Fruit fly (Drosophila melanogaster): ENCODE data around the gene CG4928.

CG4928 gene

dm6 chrX:16884280-16884679 is 28.7 kb upstream of the CG4928 start, which contains the start of the genes Nprl2 and Polr3I:
Gene Nprl2 (minus strand): TSS chrX:16884365.
Gene Polr3I (plus strand): TSS chrX:16884581.
- TF ChIP-seq Eip78C (GFP tag) (peak; percentile 12), CG8119 (GFP tag; IDR thresholded peaks at IDR 0.05) (no peak)

DNA sequence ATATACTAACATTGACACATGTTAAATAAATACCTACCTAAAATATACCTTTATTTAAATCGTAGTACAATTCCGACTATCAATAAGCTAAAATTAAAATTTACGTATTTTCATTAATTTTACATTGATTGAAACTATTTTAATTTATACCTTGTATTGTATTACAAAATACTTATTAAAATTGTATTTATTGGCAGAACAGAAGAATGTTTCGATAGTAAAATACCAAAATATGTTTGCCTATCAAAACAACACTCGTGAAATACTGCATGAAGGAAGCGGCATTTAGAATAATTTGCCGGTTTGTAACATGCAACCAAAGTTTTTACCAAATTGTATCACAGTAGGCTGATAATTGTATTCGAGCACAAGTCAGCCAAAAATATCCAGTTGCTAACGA is 26.4 kb upstream of the CG4928 start, which contains the start of the genes DENR and CG4880:
Gene DENR, minus strand, starts transcription at position 10 of the 400 bp plus-strand sequence.
Gene CG4880, plus strand, starts transcription at position 268 of the 400 bp plus-strand sequence.
- no peak for TF ChIP-seq esn (GFP tag; optimal IDR thresholded peaks at IDR 0.05)
- TF ChIP-seq dsx (GFP tag; optimal IDR thresholded peaks at IDR 0.05; ENCODE audit: poor library complexity, severe bottlenecking), result no peak
- TF ChIP-seq CG16779 (tag; optimal IDR thresholded peaks at IDR 0.05), result no peak
- no peak for TF ChIP-seq CG11762 (GFP tag; optimal IDR thresholded peaks at IDR 0.05; ENCODE audit: insufficient read depth)
- TF ChIP-seq Eip75B (GFP tag; optimal IDR thresholded peaks at IDR 0.05), result no peak
- TF ChIP-seq Eip78C (GFP tag), result peak; percentile 41

DNA sequence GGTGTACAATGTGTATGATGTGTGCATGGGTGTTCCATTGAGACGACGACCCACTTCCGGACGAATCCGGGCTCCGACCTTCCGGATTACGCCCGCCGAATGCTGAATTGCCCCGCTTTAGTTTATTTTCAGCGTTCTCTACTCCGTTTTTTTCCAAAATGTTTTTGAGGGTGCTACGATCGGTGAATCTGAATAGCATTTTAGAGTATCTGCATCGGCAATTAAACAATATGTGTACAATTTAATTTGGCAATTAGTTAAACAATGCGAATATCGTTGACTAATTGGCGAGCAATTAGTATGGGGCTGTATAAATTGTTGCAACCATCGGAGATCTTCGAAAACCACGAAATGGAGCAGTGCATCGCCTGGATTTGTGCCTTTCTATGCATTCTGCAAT is 23.5 kb upstream of the CG4928 start, which contains the start of gene CG13002:
Gene CG13002, plus strand, starts transcription at position 301 of the 400 bp plus-strand sequence.
- TF ChIP-seq fd85E (GFP tag; optimal IDR thresholded peaks at IDR 0.05), result no peak
- no peak for TF ChIP-seq CG6792 (GFP tag; optimal IDR thresholded peaks at IDR 0.05)
- no peak for TF ChIP-seq acj6 (GFP tag; optimal IDR thresholded peaks at IDR 0.05)
- TF ChIP-seq salr (GFP tag; optimal IDR thresholded peaks at IDR 0.05), result no peak
- no peak for TF ChIP-seq CG6808 (GFP tag; optimal IDR thresholded peaks at IDR 0.05)
- TF ChIP-seq Hr38 (GFP tag; optimal IDR thresholded peaks at IDR 0.05), result no peak
- no peak for TF ChIP-seq dac (GFP tag; optimal IDR thresholded peaks at IDR 0.05)
- no peak for TF ChIP-seq CG9139 (GFP tag; optimal IDR thresholded peaks at IDR 0.05)
- TF ChIP-seq pdm3 (GFP tag; optimal IDR thresholded peaks at IDR 0.05), result no peak
- no peak for TF ChIP-seq CG6854 (GFP tag; optimal IDR thresholded peaks at IDR 0.05)
- no peak for TF ChIP-seq CG11902 (GFP tag; optimal IDR thresholded peaks at IDR 0.05)
- no peak for TF ChIP-seq Lpt (GFP tag; optimal IDR thresholded peaks at IDR 0.05)
- no peak for TF ChIP-seq Gug (GFP tag; IDR thresholded peaks at IDR 0.05)
- TF ChIP-seq ss (GFP tag; optimal IDR thresholded peaks at IDR 0.05), result no peak
- TF ChIP-seq Hr4 (GFP tag; optimal IDR thresholded peaks at IDR 0.05), result no peak
- TF ChIP-seq CG11762 (GFP tag; optimal IDR thresholded peaks at IDR 0.05; ENCODE audit: insufficient read depth), result no peak

DNA sequence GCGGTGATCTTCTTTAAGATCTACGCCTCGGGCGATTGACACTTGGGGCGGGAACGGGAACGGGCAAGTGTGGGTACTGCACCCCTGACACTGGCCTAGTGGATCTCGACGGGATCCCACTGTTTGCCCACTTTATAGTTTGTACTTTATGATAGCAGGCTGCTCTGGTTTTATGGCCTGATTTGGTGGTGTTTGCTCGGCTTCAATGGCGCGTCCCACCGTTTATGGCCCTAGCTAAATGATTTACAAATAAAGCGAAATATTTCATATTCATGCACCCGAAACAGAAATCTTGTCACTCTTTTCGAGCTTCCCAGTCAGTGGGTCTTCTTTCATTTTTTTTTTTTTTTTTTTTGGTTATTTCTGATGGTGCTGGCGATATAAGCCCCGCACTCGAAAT is 22.4 kb upstream of the CG4928 start:
- TF ChIP-seq Gug (GFP tag; IDR thresholded peaks at IDR 0.05), result no peak
- TF ChIP-seq fkh (GFP tag; optimal IDR thresholded peaks at IDR 0.05), result peak; percentile 56
- TF ChIP-seq CG15336 (GFP tag; IDR thresholded peaks at IDR 0.05), result no peak

- TF ChIP-seq Eip78C (GFP tag) (peak; percentile 1), cyc (GFP tag; optimal IDR thresholded peaks at IDR 0.05) (no peak)
Observed at dm6 chrX:16893034-16893433, 19.9 kb upstream of the CG4928 start.

DNA sequence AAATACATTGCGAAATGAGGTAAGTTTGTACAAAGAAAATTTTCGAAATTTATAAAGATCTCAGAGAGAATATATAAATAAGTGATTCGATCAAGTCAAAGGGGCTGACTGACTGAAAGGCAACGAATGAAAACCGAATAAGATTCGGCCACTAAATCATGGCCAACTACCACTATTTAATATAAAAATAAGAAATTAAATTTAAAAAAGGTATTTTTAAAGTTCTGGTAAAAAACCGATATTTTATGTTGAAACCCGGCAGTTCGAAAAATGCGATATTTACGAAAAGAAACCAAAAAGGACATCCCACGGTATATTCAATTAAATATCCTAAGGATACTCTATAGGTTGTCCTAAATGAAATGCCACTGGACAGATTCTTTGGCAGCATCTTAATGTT is 15.9 kb upstream of the CG4928 start, which contains the start of gene CG33252:
Gene CG33252, minus strand, starts transcription at position 101 of the 400 bp plus-strand sequence.
- TF ChIP-seq CG1621 (tag; optimal IDR thresholded peaks at IDR 0.05) (no peak), CG7368 (GFP tag; optimal IDR thresholded peaks at IDR 0.05) (no peak), CG6276 (GFP tag; optimal IDR thresholded peaks at IDR 0.05) (no peak), CG32006 (GFP tag; optimal IDR thresholded peaks at IDR 0.05) (no peak), CG3032 (tag; optimal IDR thresholded peaks at IDR 0.05) (no peak), esn (GFP tag; optimal IDR thresholded peaks at IDR 0.05) (no peak), CG8319 (GFP tag; optimal IDR thresholded peaks at IDR 0.05) (no peak), CG10631 (GFP tag; optimal IDR thresholded peaks at IDR 0.05) (no peak), CG10669 (GFP tag; optimal IDR thresholded peaks at IDR 0.05) (no peak), Lpt (GFP tag; optimal IDR thresholded peaks at IDR 0.05) (no peak)

Measured in whole organism, prepupa.